Worm (Caenorhabditis elegans) whole organism, dauer: Measurements from ENCODE around the gene C44C10.15.

ENCODE experiments used
- unc-62 ChIP-seq: sonication (generic microtip); optimal IDR thresholded peaks from 2 replicates; lab custom pipeline; 2017; ENCODE audit warnings: missing biosample characterization, missing genetic modification reagents, missing genetic modification characterization

C44C10.15 gene

ce11 chrX:11700263-11700662 is at the start of gene C44C10.15:
C44C10.15 (minus strand) TSS chrX:11700363.
- no peak for TF ChIP-seq unc-62 (GFP tag; lab: Kevin White, UChicago)

ce11 chrX:11745821-11746485 is 45.8 kb upstream of the C44C10.15 start, which contains the start of gene C40H5.2:
C40H5.2 (plus strand) TSS chrX:11746076.
- no peak for TF ChIP-seq unc-62 (GFP tag; lab: Kevin White, UChicago)

- TF ChIP-seq unc-62 (GFP tag; lab: Kevin White, UChicago), result no peak
Observed at ce11 chrX:11743723-11744122, 43.6 kb upstream of the C44C10.15 start.

ce11 chrX:11738602-11739100 is 38.5 kb upstream of the C44C10.15 start, which contains the start of gene nspa-9:
nspa-9 (plus strand) TSS chrX:11739050.
- no peak for TF ChIP-seq unc-62 (GFP tag; lab: Kevin White, UChicago)

ce11 chrX:11737053-11737452 is 36.9 kb upstream of the C44C10.15 start, which contains the start of gene D1053.3:
D1053.3 (minus strand) TSS chrX:11737153.
- no peak for TF ChIP-seq unc-62 (GFP tag; lab: Kevin White, UChicago)

ce11 chrX:11734110-11734509 is 33.9 kb upstream of the C44C10.15 start:
- no peak for TF ChIP-seq unc-62 (GFP tag; lab: Kevin White, UChicago)

ce11 chrX:11732752-11733151 is 32.6 kb upstream of the C44C10.15 start:
- TF ChIP-seq unc-62 (GFP tag; lab: Kevin White, UChicago), result no peak

ce11 chrX:11727761-11728160 is 27.6 kb upstream of the C44C10.15 start, which contains the start of the genes gst-42 and D1053.2:
gst-42 (minus strand) TSS chrX:11727936.
D1053.2 (plus strand) TSS chrX:11728151.
- TF ChIP-seq unc-62 (GFP tag; lab: Kevin White, UChicago), result no peak

ce11 chrX:11726450-11726849 is 26.3 kb upstream of the C44C10.15 start:
- no peak for TF ChIP-seq unc-62 (GFP tag; lab: Kevin White, UChicago)

- no peak for TF ChIP-seq unc-62 (GFP tag; lab: Kevin White, UChicago)
Observed at ce11 chrX:11725646-11726045, 25.5 kb upstream of the C44C10.15 start.

ce11 chrX:11723781-11724201 is 23.6 kb upstream of the C44C10.15 start, which contains the start of gene D1053.4:
D1053.4 (minus strand) TSS chrX:11723800.
- no peak for TF ChIP-seq unc-62 (GFP tag; lab: Kevin White, UChicago)

- TF ChIP-seq unc-62 (GFP tag; lab: Kevin White, UChicago), result no peak
Observed at ce11 chrX:11720058-11720457, 19.9 kb upstream of the C44C10.15 start.

- TF ChIP-seq unc-62 (GFP tag; lab: Kevin White, UChicago), result no peak
Observed at ce11 chrX:11718751-11719150, 18.6 kb upstream of the C44C10.15 start.

- TF ChIP-seq unc-62 (GFP tag; lab: Kevin White, UChicago), result no peak
Observed at ce11 chrX:11716463-11716960, 16.3 kb upstream of the C44C10.15 start, which contains the start of gene C44C10.9. C44C10.9 (minus strand) TSS chrX:11716513.

ce11 chrX:11712230-11712853 is 12.2 kb upstream of the C44C10.15 start, which contains the start of gene col-180:
col-180 (minus strand) TSS chrX:11712280.
- no peak for TF ChIP-seq unc-62 (GFP tag; lab: Kevin White, UChicago)
